Worm (Caenorhabditis elegans) whole organism, L1 larva: ENCODE data around the gene Y82E9BL.1.

Experiments
- C16A3.4 ChIP-seq: fragments of 150-350 bp; optimal IDR thresholded peaks from 2 replicates; lab custom pipeline; 2014; ENCODE audit warnings: missing biosample characterization, missing genetic modification characterization
- F16B12.6 ChIP-seq: fragments of 150-350 bp; optimal IDR thresholded peaks from 2 replicates; lab custom pipeline; 2014; ENCODE audit warnings: missing biosample characterization, missing genetic modification characterization
- Y116A8C.19 ChIP-seq: sonication (generic microtip); optimal IDR thresholded peaks from 2 replicates; lab custom pipeline; 2016; ENCODE audit warnings: missing compliant biosample characterization, missing genetic modification characterization, borderline replicate concordance
- ceh-88 ChIP-seq: fragments of 200-800 bp; sonication (Bioruptor generic); IDR thresholded peaks from 2 replicates; pipeline ENCODE4 v1.3.6; 2022; ENCODE audit warnings: missing genetic modification characterization, missing compliant biosample characterization
- dsc-1 ChIP-seq: sonication (generic microtip); optimal IDR thresholded peaks from 2 replicates; lab custom pipeline; 2016; ENCODE audit warnings: mild to moderate bottlenecking, missing genetic modification characterization, missing compliant biosample characterization
- efl-1 ChIP-seq, 4 experiments: fragments of 150-350 bp; optimal IDR thresholded peaks in 3 of 4; peaks in 1 of 4; 1 replicate in 1 of 4; 2 replicates in 3 of 4; lab custom pipeline; 2014; ENCODE audit warnings: missing biosample characterization in 2 of 4, missing genetic modification characterization in 2 of 4, missing genetic modification reagents in 2 of 4
- elt-2 ChIP-seq: sonication (generic microtip); optimal IDR thresholded peaks from 2 replicates; lab custom pipeline; 2016; ENCODE audit warnings: missing genetic modification characterization, mild to moderate bottlenecking, inconsistent platforms, missing compliant biosample characterization, missing genetic modification reagents
- fkh-10 ChIP-seq: sonication (generic microtip); optimal IDR thresholded peaks from 2 replicates; lab custom pipeline; 2017; ENCODE audit warnings: missing biosample characterization, missing genetic modification reagents, missing genetic modification characterization
- fos-1 ChIP-seq: fragments of 150-350 bp; optimal IDR thresholded peaks from 2 replicates; lab custom pipeline; 2014; ENCODE audit warnings: missing biosample characterization, missing genetic modification characterization
- hpl-2 ChIP-seq: fragments of 150-350 bp; optimal IDR thresholded peaks from 2 replicates; lab custom pipeline; 2014; ENCODE audit warnings: missing biosample characterization, missing genetic modification reagents, missing genetic modification characterization
- irx-1 ChIP-seq: sonication (generic microtip); optimal IDR thresholded peaks from 2 replicates; lab custom pipeline; 2016; ENCODE audit warnings: missing genetic modification characterization, missing compliant biosample characterization
- lin-13 ChIP-seq: fragments of 150-350 bp; optimal IDR thresholded peaks from 2 replicates; lab custom pipeline; 2014; ENCODE audit warnings: missing biosample characterization, missing genetic modification reagents, missing genetic modification characterization
- lin-39 ChIP-seq: fragments of 150-350 bp; optimal IDR thresholded peaks from 2 replicates; lab custom pipeline; 2014; ENCODE audit warnings: missing biosample characterization, missing genetic modification reagents, missing genetic modification characterization
- lir-3 ChIP-seq: sonication (generic microtip); optimal IDR thresholded peaks from 2 replicates; lab custom pipeline; 2016; ENCODE audit warnings: mild to moderate bottlenecking, missing genetic modification characterization, moderate library complexity, missing compliant biosample characterization; ENCODE audit not compliant: poor library complexity
- lsy-2 ChIP-seq, 2 experiments: fragments of 150-350 bp; optimal IDR thresholded peaks; 2 replicates each; lab custom pipeline; 2014; ENCODE audit warnings: missing biosample characterization in 2 of 2, missing genetic modification characterization in 2 of 2
- mab-9 ChIP-seq: fragments of 200-800 bp; sonication (Bioruptor generic); IDR thresholded peaks from 2 replicates; pipeline ENCODE4 v1.3.6; 2022; ENCODE audit warnings: missing genetic modification reagents, missing genetic modification characterization, missing compliant biosample characterization
- nhr-11 ChIP-seq: fragments of 150-350 bp; optimal IDR thresholded peaks from 2 replicates; lab custom pipeline; 2014; ENCODE audit warnings: missing biosample characterization, missing genetic modification characterization
- nhr-47 ChIP-seq: sonication (generic microtip); optimal IDR thresholded peaks from 2 replicates; lab custom pipeline; 2016; ENCODE audit warnings: mild to moderate bottlenecking, missing genetic modification characterization, moderate library complexity, missing compliant biosample characterization
- nhr-77 ChIP-seq: fragments of 150-350 bp; optimal IDR thresholded peaks from 2 replicates; lab custom pipeline; 2014; ENCODE audit warnings: missing biosample characterization, missing genetic modification characterization
- nhr-85 ChIP-seq: sonication (generic microtip); peaks from one replicate; lab custom pipeline; 2016; ENCODE audit warnings: missing genetic modification characterization, inconsistent platforms, missing compliant biosample characterization
- pag-3 ChIP-seq: sonication (generic microtip); optimal IDR thresholded peaks from 2 replicates; lab custom pipeline; 2017; ENCODE audit warnings: missing genetic modification characterization, mild to moderate bottlenecking, missing compliant biosample characterization, antibody characterized with exemption, borderline replicate concordance; ENCODE audit not compliant: insufficient read depth
- pax-3 ChIP-seq: fragments of 200-800 bp; sonication (Bioruptor generic); optimal IDR thresholded peaks from 2 replicates; lab custom pipeline; 2018; ENCODE audit warnings: mild to moderate bottlenecking, missing genetic modification characterization, moderate library complexity, missing compliant biosample characterization
- pqm-1 ChIP-seq: sonication (generic microtip); optimal IDR thresholded peaks from 3 replicates; lab custom pipeline; 2017; ENCODE audit warnings: missing biosample characterization, missing genetic modification characterization
- skn-1 ChIP-seq: fragments of 150-350 bp; optimal IDR thresholded peaks from 2 replicates; lab custom pipeline; 2014; ENCODE audit warnings: missing biosample characterization, missing genetic modification characterization
- sptf-1 ChIP-seq: fragments of 150-350 bp; optimal IDR thresholded peaks from 2 replicates; lab custom pipeline; 2014; ENCODE audit warnings: missing biosample characterization, missing genetic modification characterization
- tbx-2 ChIP-seq: sonication (generic microtip); optimal IDR thresholded peaks from 2 replicates; lab custom pipeline; 2016; ENCODE audit warnings: missing genetic modification characterization, missing compliant biosample characterization
- unc-130 ChIP-seq: fragments of 150-350 bp; optimal IDR thresholded peaks from 2 replicates; lab custom pipeline; 2017; ENCODE audit warnings: missing biosample characterization, missing genetic modification characterization, inconsistent platforms
- unc-30 ChIP-seq: sonication (generic microtip); optimal IDR thresholded peaks from 2 replicates; lab custom pipeline; 2017; ENCODE audit warnings: missing biosample characterization, missing genetic modification characterization
- unc-98 ChIP-seq: fragments of 200-800 bp; sonication (Bioruptor generic); IDR thresholded peaks from 2 replicates; pipeline ENCODE4 v1.3.6; 2022; ENCODE audit warnings: missing genetic modification characterization, missing compliant biosample characterization
- xbp-1 ChIP-seq: sonication (generic microtip); optimal IDR thresholded peaks from 2 replicates; lab custom pipeline; 2016; ENCODE audit warnings: missing genetic modification characterization, missing compliant biosample characterization
- zag-1 ChIP-seq: fragments of 150-350 bp; optimal IDR thresholded peaks from 2 replicates; lab custom pipeline; 2014; ENCODE audit warnings: missing biosample characterization, missing genetic modification characterization
- ztf-11 ChIP-seq, 2 experiments: sonication (generic microtip); optimal IDR thresholded peaks; 2 replicates each; lab custom pipeline; 2016 to 2017; ENCODE audit warnings: missing genetic modification characterization in 2 of 2, missing biosample characterization in 1 of 2, missing compliant biosample characterization in 1 of 2
- ztf-4 ChIP-seq: fragments of 150-350 bp; optimal IDR thresholded peaks from 2 replicates; lab custom pipeline; 2014; ENCODE audit warnings: missing biosample characterization, missing genetic modification characterization

The Y82E9BL.1 gene

ce11 chrIII:1324513-1324912, 30.7 kb downstream of the Y82E9BL.1 start, which contains the start of gene fbxa-14:
Gene fbxa-14, minus strand, starts transcription at chrIII:1324613.
- TF ChIP-seq unc-130 (tag; lab: Kevin White, UChicago) (no peak), ceh-88 (no peak), fos-1 (tag; lab: Kevin White, UChicago) (no peak), pqm-1 (no peak), fkh-10 (no peak), skn-1 (tag; lab: Kevin White, UChicago) (no peak), F16B12.6 (no peak)
- TF ChIP-seq, all 84 proteins: peak for 0

ce11 chrIII:1323555-1323954, 31.7 kb downstream of the Y82E9BL.1 start:
- TF ChIP-seq pax-3 (tag; lab: Kevin White, UChicago) (peak; percentile 16), elt-2 (tag; lab: Kevin White, UChicago) (peak; percentile 92), zag-1 (tag; lab: Kevin White, UChicago) (no peak), lsy-2 (tag; optimal IDR thresholded peaks at IDR 0.05; lab: Kevin White, UChicago) (peak in 1 of 2 experiments; percentile 20), pqm-1 (peak; percentile 89)

- no peak for TF ChIP-seq unc-30
- TF ChIP-seq unc-130 (tag; lab: Kevin White, UChicago) = no peak
- TF ChIP-seq unc-98 = no peak
- TF ChIP-seq tbx-2 (tag; lab: Kevin White, UChicago) = no peak
- TF ChIP-seq mab-9 (GFP tag; lab: Robert Waterston, UW) = no peak
- TF ChIP-seq C16A3.4 = no peak
- no peak for TF ChIP-seq ztf-4 (tag; lab: Kevin White, UChicago)
- no peak for TF ChIP-seq nhr-85 (tag; lab: Kevin White, UChicago)
- no peak for TF ChIP-seq ztf-11 (tag; optimal IDR thresholded peaks at IDR 0.05; lab: Kevin White, UChicago)
- no peak for TF ChIP-seq xbp-1 (tag; lab: Kevin White, UChicago)
- no peak for TF ChIP-seq nhr-77 (tag; lab: Kevin White, UChicago)
- TF ChIP-seq pag-3 = no peak
- TF ChIP-seq Y116A8C.19 (tag; lab: Kevin White, UChicago) = no peak
- TF ChIP-seq sptf-1 = no peak
- no peak for TF ChIP-seq nhr-11 (tag; lab: Kevin White, UChicago)
- TF ChIP-seq lin-13 (GFP tag; lab: Kevin White, UChicago) = no peak
- no peak for TF ChIP-seq skn-1 (tag; lab: Kevin White, UChicago)
Observed at ce11 chrIII:1321561-1321960, 33.7 kb downstream of the Y82E9BL.1 start, which contains the start of gene fbxa-15. Gene fbxa-15, minus strand, starts transcription at chrIII:1321661.

- TF ChIP-seq lin-13 (GFP tag; lab: Kevin White, UChicago) (no peak), elt-2 (tag; lab: Kevin White, UChicago) (peak; percentile 33)
Observed at ce11 chrIII:1315038-1315437, 40.2 kb downstream of the Y82E9BL.1 start, which contains the start of the genes fbxa-80 and fbxa-19. Gene fbxa-80, minus strand, starts transcription at chrIII:1315210. Gene fbxa-19, plus strand, starts transcription at chrIII:1315401.

- TF ChIP-seq lir-3 (tag; lab: Kevin White, UChicago) (no peak), dsc-1 (no peak), efl-1 (optimal IDR thresholded peaks at IDR 0.05; lab: Kevin White, UChicago) (no peak), efl-1 (GFP tag; optimal IDR thresholded peaks at IDR 0.05 in 1 of 2; lab: Kevin White, UChicago) (peak in 1 of 2 experiments; percentile 24), hpl-2 (no peak)
Observed at ce11 chrIII:1314283-1314682, 40.9 kb downstream of the Y82E9BL.1 start.

ce11 chrIII:1311367-1311766, 43.9 kb downstream of the Y82E9BL.1 start:
- TF ChIP-seq irx-1 (tag; lab: Kevin White, UChicago) = no peak
- no peak for TF ChIP-seq Y116A8C.19 (tag; lab: Kevin White, UChicago)
- no peak for TF ChIP-seq lin-39
- TF ChIP-seq nhr-47 = no peak
- no peak for TF ChIP-seq hpl-2
